Fruit fly (Drosophila melanogaster) whole organism, embryonic: ENCODE data around the gene CG17145.
A peak's percentile ranks its signal among the peaks of the same experiment; 100 is the strongest.

Experiments used
- Antp ChIP-seq: fragments of 200-800 bp; sonication (Bioruptor generic); optimal IDR thresholded peaks from 3 replicates; lab custom pipeline; 2016; ENCODE audit warnings: missing biosample characterization, missing genetic modification characterization
- CG10209 ChIP-seq: fragments of 200-800 bp; sonication (Bioruptor generic); optimal IDR thresholded peaks from 3 replicates; lab custom pipeline; 2017; ENCODE audit warnings: missing biosample characterization, mild to moderate bottlenecking, missing genetic modification characterization, missing genetic modification reagents
- CG11398 ChIP-seq: fragments of 200-800 bp; sonication (Bioruptor generic); optimal IDR thresholded peaks from 2 replicates; lab custom pipeline; 2016; ENCODE audit warnings: missing biosample characterization, missing genetic modification characterization
- CG11504 ChIP-seq: fragments of 200-800 bp; sonication (Bioruptor generic); optimal IDR thresholded peaks from 3 replicates; lab custom pipeline; 2019; ENCODE audit warnings: missing biosample characterization, mild to moderate bottlenecking, missing genetic modification characterization, moderate library complexity
- CG12071 ChIP-seq: fragments of 200-800 bp; sonication (Bioruptor generic); optimal IDR thresholded peaks from 3 replicates; lab custom pipeline; 2018; ENCODE audit warnings: missing biosample characterization, mild to moderate bottlenecking, missing genetic modification characterization
- CG12155 ChIP-seq: fragments of 200-800 bp; sonication (Bioruptor generic); optimal IDR thresholded peaks from 3 replicates; lab custom pipeline; 2016; ENCODE audit warnings: missing biosample characterization, missing genetic modification characterization
- CG12299 ChIP-seq: fragments of 200-800 bp; sonication (Bioruptor generic); optimal IDR thresholded peaks from 2 replicates; lab custom pipeline; 2018; ENCODE audit warnings: missing biosample characterization, mild to moderate bottlenecking, missing genetic modification characterization
- CG13775 ChIP-seq: fragments of 200-800 bp; sonication (Bioruptor generic); optimal IDR thresholded peaks from 3 replicates; lab custom pipeline; 2017; ENCODE audit warnings: missing biosample characterization, mild to moderate bottlenecking, missing genetic modification characterization
- CG15073 ChIP-seq: fragments of 200-800 bp; sonication (Bioruptor generic); optimal IDR thresholded peaks from 2 replicates; lab custom pipeline; 2016; ENCODE audit warnings: missing biosample characterization, missing genetic modification characterization
- CG18262 ChIP-seq: fragments of 200-800 bp; optimal IDR thresholded peaks from 3 replicates; lab custom pipeline; 2019; ENCODE audit warnings: missing biosample characterization, mild to moderate bottlenecking, missing genetic modification characterization, moderate library complexity
- CG2678 ChIP-seq: fragments of 200-800 bp; sonication (Bioruptor generic); optimal IDR thresholded peaks from 3 replicates; lab custom pipeline; 2019; ENCODE audit warnings: missing biosample characterization, mild to moderate bottlenecking, missing genetic modification characterization, moderate library complexity
- CG2889 ChIP-seq: fragments of 200-800 bp; sonication (Bioruptor generic); IDR thresholded peaks from 3 replicates; pipeline ENCODE4 v1.3.6; 2022; ENCODE audit warnings: missing biosample characterization, missing genetic modification characterization
- CG34376 ChIP-seq: fragments of 200-800 bp; sonication (Bioruptor generic); optimal IDR thresholded peaks from 2 replicates; lab custom pipeline; 2018; ENCODE audit warnings: missing biosample characterization, mild to moderate bottlenecking, missing genetic modification characterization
- CG3995 ChIP-seq: fragments of 200-800 bp; sonication (Bioruptor generic); optimal IDR thresholded peaks from 3 replicates; lab custom pipeline; 2016; ENCODE audit warnings: missing biosample characterization, missing genetic modification characterization
- CG4854 ChIP-seq: fragments of 200-800 bp; sonication (Bioruptor generic); optimal IDR thresholded peaks from 2 replicates; lab custom pipeline; 2016; ENCODE audit warnings: missing biosample characterization, missing genetic modification characterization, inconsistent platforms
- CG9609 ChIP-seq: fragments of 200-800 bp; sonication (Bioruptor generic); optimal IDR thresholded peaks from 3 replicates; lab custom pipeline; 2016; ENCODE audit warnings: missing biosample characterization, missing genetic modification characterization
- D ChIP-seq, 2 experiments: fragments of 200-800 bp in 1 of 2; fragments of >200 bp in 1 of 2; sonication (Bioruptor generic) in 1 of 2; optimal IDR thresholded peaks; 2 replicates in 1 of 2; 3 replicates in 1 of 2; lab custom pipeline; 2017; ENCODE audit warnings: mild to moderate bottlenecking in 1 of 2, missing biosample characterization in 1 of 2, missing genetic modification characterization in 1 of 2, missing genetic modification reagents in 1 of 2
- D19B ChIP-seq: fragments of 200-800 bp; sonication (Bioruptor generic); optimal IDR thresholded peaks from 2 replicates; lab custom pipeline; 2017; ENCODE audit warnings: missing biosample characterization, mild to moderate bottlenecking, missing genetic modification characterization
- Dip2 ChIP-seq: fragments of 200-800 bp; sonication (Bioruptor generic); IDR thresholded peaks from 2 replicates; pipeline ENCODE4 v1.3.6; 2022; ENCODE audit warnings: missing biosample characterization, missing genetic modification characterization
- Doc3 ChIP-seq: fragments of 200-800 bp; sonication (Bioruptor generic); IDR thresholded peaks from 3 replicates; pipeline ENCODE4 v1.3.6; 2022; ENCODE audit warnings: missing biosample characterization, missing genetic modification characterization; ENCODE audit not compliant: partially characterized antibody
- Dref ChIP-seq: fragments of 200-800 bp; sonication (Bioruptor generic); IDR thresholded peaks from 2 replicates; pipeline ENCODE4 v1.3.6; 2022; ENCODE audit warnings: missing biosample characterization, missing genetic modification characterization
- E2f2 ChIP-seq: fragments of 200-800 bp; sonication (Bioruptor generic); IDR thresholded peaks from 2 replicates; pipeline ENCODE4 v1.3.6; 2022; ENCODE audit warnings: missing biosample characterization, missing genetic modification characterization
- Elba2 ChIP-seq: fragments of 200-800 bp; sonication (Bioruptor generic); optimal IDR thresholded peaks from 3 replicates; lab custom pipeline; 2016; ENCODE audit warnings: missing biosample characterization, missing genetic modification characterization
- HLH3B ChIP-seq: fragments of 200-800 bp; sonication (Bioruptor generic); IDR thresholded peaks from 2 replicates; pipeline ENCODE4 v1.3.6; 2022; ENCODE audit warnings: missing biosample characterization, missing genetic modification characterization
- Hr3 ChIP-seq: fragments of 200-800 bp; sonication (Bioruptor generic); optimal IDR thresholded peaks from 3 replicates; lab custom pipeline; 2016; ENCODE audit warnings: missing biosample characterization, missing genetic modification characterization
- Mad ChIP-seq: fragments of 200-800 bp; sonication (Bioruptor generic); optimal IDR thresholded peaks from 2 replicates; lab custom pipeline; 2016; ENCODE audit warnings: missing biosample characterization, missing genetic modification characterization
- Meics ChIP-seq: fragments of 200-800 bp; sonication (Bioruptor generic); optimal IDR thresholded peaks from 2 replicates; lab custom pipeline; 2017; ENCODE audit warnings: missing biosample characterization, mild to moderate bottlenecking, missing genetic modification characterization
- Myb ChIP-seq: fragments of 200-800 bp; sonication (Bioruptor generic); optimal IDR thresholded peaks from 2 replicates; lab custom pipeline; 2016; ENCODE audit warnings: missing biosample characterization, missing genetic modification characterization
- Poxn ChIP-seq: fragments of 200-800 bp; sonication (Bioruptor generic); IDR thresholded peaks from 2 replicates; pipeline ENCODE4 v1.3.6; 2022; ENCODE audit warnings: missing biosample characterization, missing genetic modification characterization
- Sox100B ChIP-seq: fragments of 200-800 bp; sonication (Bioruptor generic); optimal IDR thresholded peaks from 3 replicates; lab custom pipeline; 2018; ENCODE audit warnings: missing biosample characterization, mild to moderate bottlenecking, missing genetic modification characterization
- Stat92E ChIP-seq, 3 experiments: fragments of >200 bp in 2 of 3; fragments of 200-800 bp in 1 of 3; sonication (Bioruptor generic) in 1 of 3; optimal IDR thresholded peaks; 2 replicates each; lab custom pipeline; 2017 to 2019; ENCODE audit warnings: missing biosample characterization in 3 of 3, missing genetic modification characterization in 3 of 3, mild to moderate bottlenecking in 1 of 3, moderate library complexity in 1 of 3
- ash1 ChIP-seq: fragments of 200-800 bp; sonication (Bioruptor generic); optimal IDR thresholded peaks from 2 replicates; lab custom pipeline; 2018; ENCODE audit warnings: missing biosample characterization, mild to moderate bottlenecking, missing genetic modification characterization
- az2 ChIP-seq: fragments of 200-800 bp; sonication (Bioruptor generic); optimal IDR thresholded peaks from 3 replicates; lab custom pipeline; 2016; ENCODE audit warnings: missing biosample characterization, missing genetic modification characterization
- caup ChIP-seq: fragments of 200-800 bp; sonication (Bioruptor generic); optimal IDR thresholded peaks from 3 replicates; lab custom pipeline; 2017; ENCODE audit warnings: missing biosample characterization, mild to moderate bottlenecking, missing genetic modification characterization, moderate library complexity; ENCODE audit not compliant: severe bottlenecking
- ci ChIP-seq: fragments of 200-800 bp; sonication (Bioruptor generic); IDR thresholded peaks from 3 replicates; pipeline ENCODE4 v1.3.6; 2022; ENCODE audit warnings: missing biosample characterization, missing genetic modification characterization
- crol ChIP-seq: fragments of 200-800 bp; sonication (Bioruptor generic); IDR thresholded peaks from 2 replicates; pipeline ENCODE4 v1.3.6; 2022; ENCODE audit warnings: missing biosample characterization, missing genetic modification characterization
- dan ChIP-seq: fragments of 200-800 bp; sonication (Bioruptor generic); IDR thresholded peaks from 2 replicates; pipeline ENCODE4 v1.3.6; 2022; ENCODE audit warnings: missing biosample characterization, missing genetic modification characterization
- dm ChIP-seq: fragments of 200-800 bp; sonication (Bioruptor generic); optimal IDR thresholded peaks from 3 replicates; lab custom pipeline; 2016; ENCODE audit warnings: missing biosample characterization, missing genetic modification characterization
- eyg ChIP-seq: fragments of 200-800 bp; sonication (Bioruptor generic); optimal IDR thresholded peaks from 3 replicates; lab custom pipeline; 2016; ENCODE audit warnings: missing biosample characterization, missing genetic modification characterization
- fd102C ChIP-seq: fragments of 200-800 bp; sonication (Bioruptor generic); optimal IDR thresholded peaks from 2 replicates; lab custom pipeline; 2018; ENCODE audit warnings: missing biosample characterization, mild to moderate bottlenecking, missing genetic modification characterization, moderate library complexity
- ftz-f1 ChIP-seq: fragments of 200-800 bp; sonication (Bioruptor generic); optimal IDR thresholded peaks from 2 replicates; lab custom pipeline; 2016; ENCODE audit warnings: missing biosample characterization, missing genetic modification characterization
- gro ChIP-seq: fragments of 200-800 bp; sonication (Bioruptor generic); optimal IDR thresholded peaks from 2 replicates; lab custom pipeline; 2016; ENCODE audit warnings: missing biosample characterization, missing genetic modification characterization
- pan ChIP-seq, 4 experiments: fragments of >200 bp in 3 of 4; fragments of 200-800 bp in 1 of 4; sonication (Bioruptor generic) in 1 of 4; optimal IDR thresholded peaks in 3 of 4; IDR thresholded peaks in 1 of 4; 2 replicates each; pipeline versions ENCODE4 v1.3.6 to Lab custom; 2017 to 2022; ENCODE audit warnings: missing biosample characterization in 2 of 4, missing genetic modification characterization in 2 of 4, mixed read lengths in 1 of 4
- schlank ChIP-seq: fragments of 200-800 bp; sonication (Bioruptor generic); optimal IDR thresholded peaks from 2 replicates; lab custom pipeline; 2018; ENCODE audit warnings: missing biosample characterization, mild to moderate bottlenecking, missing genetic modification characterization
- sd ChIP-seq: fragments of 200-800 bp; sonication (Bioruptor generic); optimal IDR thresholded peaks from 3 replicates; lab custom pipeline; 2018; ENCODE audit warnings: missing biosample characterization, mild to moderate bottlenecking, missing genetic modification characterization, moderate library complexity
- tll ChIP-seq, 2 experiments: fragments of 200-800 bp in 1 of 2; fragments of >200 bp in 1 of 2; sonication (Bioruptor generic) in 1 of 2; optimal IDR thresholded peaks; 2 replicates each; lab custom pipeline; 2017 to 2019; ENCODE audit warnings: missing biosample characterization in 2 of 2, missing genetic modification characterization in 2 of 2, mild to moderate bottlenecking in 1 of 2, moderate library complexity in 1 of 2
- tna ChIP-seq: fragments of 200-800 bp; sonication (Bioruptor generic); IDR thresholded peaks from 2 replicates; pipeline ENCODE4 v1.3.6; 2022; ENCODE audit warnings: missing biosample characterization, missing genetic modification characterization; ENCODE audit not compliant: partially characterized antibody
- twi ChIP-seq: fragments of 200-800 bp; optimal IDR thresholded peaks from 2 replicates; lab custom pipeline; 2019; ENCODE audit warnings: missing biosample characterization, mild to moderate bottlenecking, missing genetic modification characterization, moderate library complexity
- zen ChIP-seq: fragments of 200-800 bp; sonication (Bioruptor generic); optimal IDR thresholded peaks from 3 replicates; lab custom pipeline; 2018; ENCODE audit warnings: missing biosample characterization, mild to moderate bottlenecking, missing genetic modification characterization, moderate library complexity
- zen2 ChIP-seq: fragments of 200-800 bp; sonication (Bioruptor generic); IDR thresholded peaks from 3 replicates; pipeline ENCODE4 v1.3.6; 2022; ENCODE audit warnings: missing biosample characterization, missing genetic modification characterization; ENCODE audit not compliant: partially characterized antibody

CG17145 gene

DNA sequence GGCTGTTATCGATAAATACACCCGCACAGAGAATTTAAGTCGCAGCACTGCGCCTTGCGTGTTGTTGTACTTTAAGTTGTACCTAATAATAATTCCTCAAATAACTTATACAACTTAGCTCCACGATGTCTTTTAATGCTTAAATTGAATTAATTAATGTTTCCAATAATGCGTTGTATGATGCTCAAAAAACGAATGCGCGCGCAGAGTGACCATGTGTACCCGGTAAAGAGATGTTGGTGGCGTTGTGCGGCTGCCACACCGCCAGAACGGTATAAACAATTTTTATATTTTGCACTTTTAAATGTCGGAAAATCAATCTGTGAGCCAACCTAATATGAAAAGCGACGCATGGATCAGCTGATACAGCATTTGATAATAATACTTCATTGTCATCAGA is 4.5 kb downstream of the CG17145 start (continued):
- TF ChIP-seq dm (GFP tag; lab: Kevin White, UChicago) (peak; percentile 1), CG4854 (GFP tag; lab: Kevin White, UChicago) (no peak), CG18262 (no peak), Antp (no peak), sd (tag; lab: Kevin White, UChicago) (no peak), CG9609 (GFP tag; lab: Kevin White, UChicago) (no peak), dan (GFP tag; lab: Robert Waterston, UW) (no peak), CG2889 (GFP tag; lab: Robert Waterston, UW) (no peak), eyg (GFP tag; lab: Kevin White, UChicago) (no peak), ci (GFP tag; lab: Robert Waterston, UW) (no peak), crol (GFP tag; lab: Robert Waterston, UW) (no peak), CG13775 (GFP tag; lab: Kevin White, UChicago) (no peak), fd102C (GFP tag; lab: Kevin White, UChicago) (no peak), HLH3B (GFP tag; lab: Robert Waterston, UW) (no peak), Hr3 (GFP tag; lab: Kevin White, UChicago) (no peak), Poxn (GFP tag; lab: Robert Waterston, UW) (no peak), Mad (GFP tag; lab: Kevin White, UChicago) (no peak), CG3995 (GFP tag; lab: Kevin White, UChicago) (peak; percentile 78), E2f2 (GFP tag; lab: Robert Waterston, UW) (peak; percentile 82), D (optimal IDR thresholded peaks at IDR 0.05; lab: Kevin White, UChicago) (no peak), D (GFP tag; optimal IDR thresholded peaks at IDR 0.05; lab: Kevin White, UChicago) (no peak), Dref (GFP tag; lab: Robert Waterston, UW) (peak; percentile 58), schlank (tag; lab: Kevin White, UChicago) (no peak), Elba2 (GFP tag; lab: Kevin White, UChicago) (peak; percentile 63), Sox100B (no peak), tll (GFP tag; optimal IDR thresholded peaks at IDR 0.05; lab: Kevin White, UChicago) (no peak), CG11398 (GFP tag; lab: Kevin White, UChicago) (no peak), CG11504 (tag; lab: Kevin White, UChicago) (no peak), twi (tag; lab: Kevin White, UChicago) (no peak), gro (GFP tag; lab: Kevin White, UChicago) (no peak), CG15073 (GFP tag; lab: Kevin White, UChicago) (no peak), az2 (GFP tag; lab: Kevin White, UChicago) (no peak), Doc3 (no peak), zen (tag; lab: Kevin White, UChicago) (peak; percentile 46), CG12071 (GFP tag; lab: Kevin White, UChicago) (no peak), CG10209 (GFP tag; lab: Kevin White, UChicago) (no peak), zen2 (GFP tag; lab: Robert Waterston, UW) (no peak), Meics (GFP tag; lab: Kevin White, UChicago) (no peak), Stat92E (GFP tag; optimal IDR thresholded peaks at IDR 0.05; lab: Kevin White, UChicago) (no peak), caup (GFP tag; lab: Kevin White, UChicago) (no peak), ash1 (GFP tag; lab: Kevin White, UChicago) (no peak), Dip2 (no peak), pan (optimal IDR thresholded peaks at IDR 0.05; lab: Kevin White, UChicago) (no peak), pan (GFP tag; optimal IDR thresholded peaks at IDR 0.05 in 1 of 2, IDR thresholded peaks at IDR 0.05 in 1 of 2) (no peak), D19B (no peak), CG34376 (GFP tag; lab: Kevin White, UChicago) (no peak), CG12299 (tag; lab: Kevin White, UChicago) (no peak), Myb (GFP tag; lab: Kevin White, UChicago) (peak; percentile 94), CG2678 (tag; lab: Kevin White, UChicago) (no peak), tna (GFP tag; lab: Robert Waterston, UW) (no peak), ftz-f1 (GFP tag; lab: Kevin White, UChicago) (no peak), CG12155 (GFP tag; lab: Kevin White, UChicago) (no peak)
